Fruit fly (Drosophila melanogaster) whole organism, prepupa: ENCODE data around the gene CG14325.
A peak's percentile ranks its signal among the peaks of the same experiment; 100 is the strongest.

ENCODE experiments used
- Blimp-1 ChIP-seq: fragments of 200-800 bp; sonication (Bioruptor generic); optimal IDR thresholded peaks from 3 replicates; lab custom pipeline; 2017; ENCODE audit warnings: missing biosample characterization, missing genetic modification characterization, mild to moderate bottlenecking, moderate library complexity, missing genetic modification reagents
- CG10631 ChIP-seq: fragments of 200-800 bp; sonication (Bioruptor generic); optimal IDR thresholded peaks from 2 replicates; lab custom pipeline; 2016; ENCODE audit warnings: missing biosample characterization, missing genetic modification characterization
- CG1621 ChIP-seq: fragments of 200-800 bp; sonication (Bioruptor generic); optimal IDR thresholded peaks from 3 replicates; lab custom pipeline; 2018; ENCODE audit warnings: missing biosample characterization, mild to moderate bottlenecking, missing genetic modification characterization
- CG3032 ChIP-seq: fragments of 200-800 bp; optimal IDR thresholded peaks from 2 replicates; lab custom pipeline; 2019; ENCODE audit warnings: missing biosample characterization, mild to moderate bottlenecking, missing genetic modification characterization, moderate library complexity
- CG34406 ChIP-seq: fragments of 200-800 bp; sonication (Bioruptor generic); optimal IDR thresholded peaks from 3 replicates; lab custom pipeline; 2016; ENCODE audit warnings: missing biosample characterization, missing genetic modification characterization
- CG6792 ChIP-seq: fragments of 200-800 bp; sonication (Bioruptor generic); optimal IDR thresholded peaks from 3 replicates; lab custom pipeline; 2016; ENCODE audit warnings: missing biosample characterization, missing genetic modification characterization
- CG6808 ChIP-seq: fragments of 200-800 bp; sonication (Bioruptor generic); optimal IDR thresholded peaks from 3 replicates; lab custom pipeline; 2017; ENCODE audit warnings: missing biosample characterization, missing genetic modification characterization, mild to moderate bottlenecking, moderate library complexity, missing genetic modification reagents
- CG8319 ChIP-seq: fragments of 200-800 bp; sonication (Bioruptor generic); optimal IDR thresholded peaks from 3 replicates; lab custom pipeline; 2016; ENCODE audit warnings: missing biosample characterization, missing genetic modification characterization
- CG9139 ChIP-seq: fragments of 200-800 bp; sonication (Bioruptor generic); optimal IDR thresholded peaks from 3 replicates; lab custom pipeline; 2017; ENCODE audit warnings: missing biosample characterization, mild to moderate bottlenecking, missing genetic modification characterization
- Eip75B ChIP-seq: fragments of 200-800 bp; sonication (Bioruptor generic); optimal IDR thresholded peaks from 3 replicates; lab custom pipeline; 2016; ENCODE audit warnings: missing biosample characterization, missing genetic modification characterization
- Eip78C ChIP-seq: fragments of 200-800 bp; sonication (Bioruptor generic); peaks from one replicate; lab custom pipeline; 2016; ENCODE audit warnings: missing biosample characterization, missing genetic modification characterization
- Ets21C ChIP-seq: fragments of 200-800 bp; sonication (Bioruptor generic); optimal IDR thresholded peaks from 3 replicates; lab custom pipeline; 2016; ENCODE audit warnings: missing biosample characterization, missing genetic modification characterization
- Hr38 ChIP-seq: sonication (Bioruptor generic); optimal IDR thresholded peaks from 2 replicates; lab custom pipeline; 2016; ENCODE audit warnings: missing biosample characterization, missing genetic modification characterization
- Hr39 ChIP-seq: fragments of 200-800 bp; sonication (Bioruptor generic); optimal IDR thresholded peaks from 2 replicates; lab custom pipeline; 2016; ENCODE audit warnings: missing biosample characterization, missing genetic modification characterization
- Hr4 ChIP-seq: fragments of 200-800 bp; sonication (Bioruptor generic); optimal IDR thresholded peaks from 3 replicates; lab custom pipeline; 2016; ENCODE audit warnings: missing biosample characterization, missing genetic modification characterization
- Lpt ChIP-seq: fragments of 200-800 bp; sonication (Bioruptor generic); optimal IDR thresholded peaks from 3 replicates; lab custom pipeline; 2016; ENCODE audit warnings: missing biosample characterization, missing genetic modification characterization
- OdsH ChIP-seq: fragments of 200-800 bp; sonication (Bioruptor generic); optimal IDR thresholded peaks from 3 replicates; lab custom pipeline; 2016; ENCODE audit warnings: missing biosample characterization, missing genetic modification characterization
- Smox ChIP-seq: fragments of 200-800 bp; sonication (Bioruptor generic); optimal IDR thresholded peaks from 3 replicates; lab custom pipeline; 2016; ENCODE audit warnings: missing biosample characterization, missing genetic modification characterization
- Sox102F ChIP-seq: fragments of 200-800 bp; sonication (Bioruptor generic); optimal IDR thresholded peaks from 2 replicates; lab custom pipeline; 2016; ENCODE audit warnings: missing biosample characterization, mild to moderate bottlenecking, missing genetic modification characterization
- Sox14 ChIP-seq: fragments of 200-800 bp; sonication (Bioruptor generic); optimal IDR thresholded peaks from 3 replicates; lab custom pipeline; 2016; ENCODE audit warnings: missing biosample characterization, missing genetic modification characterization
- achi ChIP-seq: fragments of 200-800 bp; sonication (Bioruptor generic); optimal IDR thresholded peaks from 3 replicates; lab custom pipeline; 2016; ENCODE audit warnings: missing biosample characterization, missing genetic modification characterization
- cyc ChIP-seq: fragments of 200-800 bp; sonication (Bioruptor generic); optimal IDR thresholded peaks from 3 replicates; lab custom pipeline; 2016; ENCODE audit warnings: missing biosample characterization, missing genetic modification characterization
- eg ChIP-seq: fragments of 200-800 bp; sonication (Bioruptor generic); IDR thresholded peaks from 3 replicates; pipeline ENCODE4 v1.3.6; 2022; ENCODE audit warnings: missing biosample characterization, missing genetic modification characterization
- esn ChIP-seq: fragments of 200-800 bp; sonication (Bioruptor generic); optimal IDR thresholded peaks from 2 replicates; lab custom pipeline; 2016; ENCODE audit warnings: missing biosample characterization, mild to moderate bottlenecking, missing genetic modification characterization, moderate library complexity
- fd59A ChIP-seq: fragments of 200-800 bp; sonication (Bioruptor generic); optimal IDR thresholded peaks from 2 replicates; lab custom pipeline; 2017; ENCODE audit warnings: missing biosample characterization, mild to moderate bottlenecking, missing genetic modification characterization, missing genetic modification reagents
- fkh ChIP-seq: fragments of 200-800 bp; sonication (Bioruptor generic); optimal IDR thresholded peaks from 3 replicates; lab custom pipeline; 2017; ENCODE audit warnings: missing biosample characterization, mild to moderate bottlenecking, missing genetic modification characterization, moderate library complexity
- lz ChIP-seq: fragments of 200-800 bp; sonication (Bioruptor generic); optimal IDR thresholded peaks from 3 replicates; lab custom pipeline; 2016; ENCODE audit warnings: missing biosample characterization, missing genetic modification characterization
- salr ChIP-seq, 2 experiments: fragments of 200-800 bp; sonication (Bioruptor generic); optimal IDR thresholded peaks; 3 replicates each; lab custom pipeline; 2016 to 2018; ENCODE audit warnings: missing biosample characterization in 2 of 2, missing genetic modification characterization in 2 of 2, mild to moderate bottlenecking in 1 of 2
- ss ChIP-seq, 2 experiments: fragments of 200-800 bp; sonication (Bioruptor generic); optimal IDR thresholded peaks; 2 replicates in 1 of 2; 3 replicates in 1 of 2; lab custom pipeline; 2017 to 2018; ENCODE audit warnings: mild to moderate bottlenecking in 2 of 2, missing biosample characterization in 2 of 2, missing genetic modification characterization in 2 of 2, moderate library complexity in 1 of 2
- svp ChIP-seq: fragments of 200-800 bp; sonication (Bioruptor generic); peaks from one replicate; lab custom pipeline; 2016; ENCODE audit warnings: missing biosample characterization, missing genetic modification characterization

Gene CG14325

dm6 chr3R:17604198-17604879 is 22.6 kb upstream of the CG14325 start (continued):
- peak; percentile 39 for TF ChIP-seq CG6792
- peak; percentile 28 to 75 for TF ChIP-seq ss (GFP tag; optimal IDR thresholded peaks at IDR 0.05; lab: Kevin White, UChicago)
- TF ChIP-seq Blimp-1 (GFP tag; lab: Kevin White, UChicago), result peak; percentile 20
- peak; percentile 65 for TF ChIP-seq CG6808 (GFP tag; lab: Kevin White, UChicago)
- peak; percentile 50 for TF ChIP-seq OdsH (GFP tag; lab: Kevin White, UChicago)
- peak; percentile 55 for TF ChIP-seq CG10631 (GFP tag; lab: Kevin White, UChicago)
- TF ChIP-seq CG1621 (tag; lab: Kevin White, UChicago), result peak; percentile 22
- TF ChIP-seq Ets21C, result no peak

- peak; percentile 30 to 36 for TF ChIP-seq ss (GFP tag; optimal IDR thresholded peaks at IDR 0.05; lab: Kevin White, UChicago)
- TF ChIP-seq eg (GFP tag; lab: Robert Waterston, UW), result no peak
- TF ChIP-seq Lpt (GFP tag; lab: Kevin White, UChicago), result no peak
- TF ChIP-seq CG9139 (GFP tag; lab: Kevin White, UChicago), result no peak
- TF ChIP-seq Eip78C, result peak; percentile 9
- TF ChIP-seq CG10631 (GFP tag; lab: Kevin White, UChicago), result no peak
- no peak for TF ChIP-seq Hr4 (GFP tag; lab: Kevin White, UChicago)
These were observed 21.9 kb upstream of the CG14325 start for dm6 chr3R:17604880-17605667.

DNA sequence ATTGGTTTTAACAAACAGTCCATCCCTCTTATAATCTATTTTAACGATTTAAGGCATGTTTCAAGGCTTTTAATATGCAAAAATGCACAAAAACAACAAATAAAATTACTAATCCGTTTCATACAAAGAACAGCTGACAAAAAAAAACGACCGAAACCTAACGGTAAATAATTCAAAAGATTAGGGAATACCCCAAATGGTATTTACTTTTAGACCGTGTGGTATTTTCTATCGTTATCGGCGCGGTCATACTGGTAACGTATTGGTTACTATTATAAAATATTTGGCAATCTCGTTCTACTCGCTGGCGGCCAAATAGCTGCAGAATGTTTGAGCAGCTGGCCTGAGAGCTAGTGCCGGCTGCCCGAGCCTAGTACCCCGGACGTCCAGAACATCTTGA is 21.1 kb upstream of the CG14325 start, which contains the start of gene sll:
TSS of gene sll (plus strand) at position 235 of the 400 bp plus-strand sequence.
- TF ChIP-seq fkh (GFP tag; lab: Kevin White, UChicago) (peak; percentile 77), fd59A (GFP tag; lab: Kevin White, UChicago) (no peak), Eip78C (peak; percentile 33)

DNA sequence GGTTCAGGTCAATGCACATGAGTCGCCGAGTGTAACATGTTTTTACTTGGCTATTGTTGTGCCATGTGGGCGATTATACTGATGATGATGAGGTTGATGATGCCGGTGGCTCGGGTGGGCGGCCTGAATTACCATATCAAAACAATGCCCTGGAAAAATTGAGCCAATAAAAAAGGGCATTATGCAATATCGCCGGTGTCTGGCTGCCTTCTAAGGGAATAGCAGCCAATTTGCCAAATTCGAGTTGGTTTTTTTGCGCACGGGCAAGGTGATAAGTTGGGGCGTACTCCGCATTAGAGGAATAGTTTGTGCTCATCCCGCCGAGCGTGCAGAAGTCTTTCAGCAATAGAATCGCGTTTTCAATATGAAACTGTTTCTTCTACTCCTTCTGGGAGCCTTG is 17.9 kb upstream of the CG14325 start, which contains the start of gene CG14329:
TSS of gene CG14329 (plus strand) at position 301 of the 400 bp plus-strand sequence.
- TF ChIP-seq achi (GFP tag; lab: Kevin White, UChicago), result no peak
- TF ChIP-seq cyc (GFP tag; lab: Kevin White, UChicago), result no peak
- no peak for TF ChIP-seq Eip75B (GFP tag; lab: Kevin White, UChicago)
- no peak for TF ChIP-seq Sox14 (GFP tag; lab: Kevin White, UChicago)
- TF ChIP-seq CG6792, result no peak
- TF ChIP-seq Hr4 (GFP tag; lab: Kevin White, UChicago), result no peak
- TF ChIP-seq salr (GFP tag; optimal IDR thresholded peaks at IDR 0.05; lab: Kevin White, UChicago), result no peak
- no peak for TF ChIP-seq CG8319
- no peak for TF ChIP-seq Blimp-1 (GFP tag; lab: Kevin White, UChicago)
- no peak for TF ChIP-seq CG3032 (tag; lab: Kevin White, UChicago)
- TF ChIP-seq Smox (GFP tag; lab: Kevin White, UChicago), result no peak
- TF ChIP-seq lz (GFP tag; lab: Kevin White, UChicago), result no peak
- TF ChIP-seq CG34406 (GFP tag; lab: Kevin White, UChicago), result no peak
- no peak for TF ChIP-seq esn (GFP tag; lab: Kevin White, UChicago)
- no peak for TF ChIP-seq svp (GFP tag; lab: Kevin White, UChicago)
- TF ChIP-seq Hr38 (GFP tag; lab: Kevin White, UChicago), result no peak

DNA sequence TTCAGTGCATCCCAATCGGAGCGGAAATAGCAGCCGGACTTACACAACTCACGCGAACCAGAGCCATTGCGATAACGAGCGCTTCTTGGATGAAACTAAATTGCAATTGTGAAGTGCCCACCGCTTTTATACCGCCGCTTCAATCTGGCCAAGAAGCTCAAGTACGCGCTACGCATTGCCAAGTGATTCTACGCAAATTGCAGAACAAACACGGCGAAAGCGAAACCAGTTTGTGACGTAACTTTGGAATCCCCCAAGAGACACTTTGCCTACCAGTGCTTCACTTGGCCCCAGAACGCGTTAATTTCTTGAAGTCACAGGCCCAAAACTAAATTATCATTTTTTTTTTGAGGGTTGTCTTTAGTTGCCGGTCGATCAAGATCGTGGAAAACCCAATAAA is 15.5 kb upstream of the CG14325 start, which contains the start of gene Edg91:
TSS of gene Edg91 (minus strand) at position 101 of the 400 bp plus-strand sequence.
- no peak for TF ChIP-seq Lpt (GFP tag; lab: Kevin White, UChicago)
- TF ChIP-seq Hr39 (GFP tag; lab: Kevin White, UChicago), result no peak
- no peak for TF ChIP-seq Sox102F (GFP tag; lab: Kevin White, UChicago)
